Worm (Caenorhabditis elegans): ENCODE results near the gene ilys-4.

The ilys-4 gene

DNA sequence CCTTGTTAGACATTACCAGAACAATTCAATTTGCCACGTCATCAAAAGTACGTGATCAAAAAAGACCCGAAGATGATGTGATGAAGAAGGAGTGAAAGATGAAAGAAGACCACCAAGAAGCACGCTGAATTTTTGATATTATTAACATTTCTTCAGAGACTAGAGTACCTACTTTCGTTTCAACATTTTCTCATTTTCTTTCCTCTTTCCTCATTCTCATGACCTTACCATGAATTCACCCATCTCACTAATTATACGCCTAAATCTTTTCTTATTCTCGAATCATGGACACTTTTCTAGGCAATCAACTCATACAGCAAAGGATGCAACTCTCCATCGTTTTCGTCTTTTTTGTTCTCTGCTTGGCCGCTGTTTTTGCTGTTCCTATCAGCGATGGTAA, 28.7 kb downstream of the ilys-4 start, which contains the start of gene flp-10:
Gene flp-10 (plus strand): TSS at position 301 of the 400 bp plus-strand sequence.
- TF ChIP-seq nhr-67 (tag; optimal IDR thresholded peaks at IDR 0.05) (no peak), ZK546.5 (tag; optimal IDR thresholded peaks at IDR 0.05) (no peak), fkh-2 (tag; optimal IDR thresholded peaks at IDR 0.05) (no peak), tbx-2 (tag; optimal IDR thresholded peaks at IDR 0.05) (no peak), egl-27 (tag; optimal IDR thresholded peaks at IDR 0.05) (no peak), nhr-77 (tag; optimal IDR thresholded peaks at IDR 0.05) (no peak), zag-1 (tag; optimal IDR thresholded peaks at IDR 0.05) (no peak)

DNA sequence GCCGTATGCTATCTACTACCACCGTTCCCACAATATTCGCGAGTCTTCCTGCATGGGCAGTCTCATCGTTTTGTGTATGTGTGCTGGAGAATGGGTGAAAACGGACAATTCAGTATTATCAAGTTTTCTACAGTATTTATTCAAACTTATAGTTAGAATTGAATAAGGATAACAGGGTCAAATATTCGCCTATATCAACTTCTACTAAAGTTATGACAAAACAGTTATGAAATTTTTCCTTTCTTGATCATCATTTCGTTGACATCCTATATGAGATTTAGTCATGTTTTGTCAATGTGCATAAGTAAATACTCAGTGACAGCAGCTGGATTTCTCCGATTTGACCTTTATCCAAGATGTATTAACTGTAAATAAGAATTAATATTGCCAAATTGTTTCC, 46.1 kb downstream of the ilys-4 start:
- no peak for TF ChIP-seq ZK546.5 (tag; optimal IDR thresholded peaks at IDR 0.05)

DNA sequence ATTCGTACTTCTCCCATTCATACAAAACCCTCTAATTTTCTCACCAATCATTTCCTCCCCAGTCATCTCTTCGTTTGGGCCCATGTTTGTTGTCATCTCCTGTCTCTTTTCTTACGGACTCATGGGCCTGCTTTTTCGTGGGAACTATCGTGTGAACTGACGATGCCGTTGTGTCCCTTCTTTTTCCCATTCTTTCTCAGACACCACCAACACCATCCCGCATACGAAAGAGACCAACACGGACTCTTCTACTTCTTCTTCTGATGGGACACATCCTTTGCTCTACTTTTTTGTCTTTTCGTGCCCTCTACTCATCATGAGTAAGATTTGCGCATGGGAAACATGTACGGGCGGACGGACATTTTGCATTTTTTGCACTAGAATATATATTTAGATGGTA, 47.0 kb downstream of the ilys-4 start:
- TF ChIP-seq elt-1 (tag; optimal IDR thresholded peaks at IDR 0.05) (no peak), nhr-67 (tag; optimal IDR thresholded peaks at IDR 0.05) (no peak), egl-27 (tag; optimal IDR thresholded peaks at IDR 0.05) (no peak), eor-1 (tag; optimal IDR thresholded peaks at IDR 0.05) (no peak), R02D3.7 (tag; optimal IDR thresholded peaks at IDR 0.05) (no peak), nhr-77 (tag; optimal IDR thresholded peaks at IDR 0.05) (no peak), fkh-2 (tag; optimal IDR thresholded peaks at IDR 0.05) (no peak), egl-5 (tag; optimal IDR thresholded peaks at IDR 0.05) (no peak)

DNA sequence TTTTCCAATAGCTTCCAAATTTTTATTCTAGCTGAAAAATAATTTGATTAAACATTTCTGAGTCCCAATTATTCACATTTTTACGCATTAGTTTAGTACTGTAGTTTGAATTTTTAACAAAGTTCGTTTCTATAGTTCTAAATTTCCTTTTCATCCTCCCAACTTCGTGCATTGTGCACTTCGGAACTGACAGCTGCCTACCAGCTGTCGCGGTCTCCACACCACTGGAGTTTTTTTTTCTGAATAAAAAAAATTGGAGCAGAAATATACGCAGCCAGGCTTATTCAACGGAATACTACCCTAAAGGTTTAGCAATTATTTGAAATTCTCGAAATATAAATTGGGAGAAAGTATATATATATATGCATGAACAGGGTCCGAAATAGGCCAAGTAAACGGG, 48.1 kb downstream of the ilys-4 start:
- TF ChIP-seq nhr-237 (tag; optimal IDR thresholded peaks at IDR 0.05), result no peak
- no peak for TF ChIP-seq nhr-23 (tag; optimal IDR thresholded peaks at IDR 0.05)
- no peak for TF ChIP-seq jun-1 (tag; optimal IDR thresholded peaks at IDR 0.05)

DNA sequence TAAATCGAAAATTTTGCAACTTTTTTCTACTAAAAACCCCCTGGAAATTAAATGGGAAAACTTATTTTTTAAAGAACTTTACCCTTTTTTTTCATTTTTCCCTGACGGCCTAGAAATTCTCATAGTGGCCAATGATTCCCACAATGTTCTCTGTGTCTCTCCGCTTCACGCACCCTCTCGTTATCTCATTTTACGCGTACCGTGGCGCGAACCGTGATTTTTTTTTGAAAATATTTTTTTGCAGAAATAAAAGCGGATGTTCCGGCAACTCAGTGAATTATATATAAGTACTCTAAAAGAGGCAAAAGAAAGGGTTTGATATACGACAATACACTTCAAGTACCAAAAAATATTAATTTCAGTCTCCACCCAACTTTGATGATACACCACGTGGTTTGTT, 51.0 kb downstream of the ilys-4 start, which contains the start of gene C06A6.2:
Gene C06A6.2 (plus strand): TSS at position 237 of the 400 bp plus-strand sequence.
- TF ChIP-seq nhr-23 (tag; optimal IDR thresholded peaks at IDR 0.05) (no peak), nfya-1 (tag; optimal IDR thresholded peaks at IDR 0.05; ENCODE audit: insufficient read depth) (peak; percentile 0)

Measured in whole organism, L3 larva.